Worm (Caenorhabditis elegans) whole organism, L3 larva: Measurements from ENCODE around the gene nhl-3.
A peak's percentile ranks its signal among the peaks of the same experiment; 100 is the strongest.
"Not testable (repeated sequence)": the region's sequence is repeated elsewhere in the genome, so short reads cannot be mapped to it uniquely, and the experiment has no call there.

Experiments
- R02D3.7 ChIP-seq: fragments of 150-350 bp; optimal IDR thresholded peaks from 2 replicates; lab custom pipeline; 2014; ENCODE audit warnings: missing biosample characterization, missing genetic modification characterization
- ZK546.5 ChIP-seq: sonication (generic microtip); optimal IDR thresholded peaks from 2 replicates; lab custom pipeline; 2017; ENCODE audit warnings: missing biosample characterization, missing genetic modification characterization
- aly-2 ChIP-seq: fragments of 150-350 bp; optimal IDR thresholded peaks from 2 replicates; lab custom pipeline; 2014; ENCODE audit warnings: missing biosample characterization, missing genetic modification characterization
- ama-1 ChIP-seq: fragments of 150-350 bp; optimal IDR thresholded peaks from 2 replicates; lab custom pipeline; 2018
- ceh-28 ChIP-seq: fragments of 150-350 bp; optimal IDR thresholded peaks from 2 replicates; lab custom pipeline; 2014; ENCODE audit warnings: missing biosample characterization, missing genetic modification reagents, missing genetic modification characterization
- daf-12 ChIP-seq: fragments of 150-350 bp; optimal IDR thresholded peaks from 2 replicates; lab custom pipeline; 2014; ENCODE audit warnings: missing biosample characterization, missing genetic modification reagents, missing genetic modification characterization
- egl-27 ChIP-seq: sonication (generic microtip); optimal IDR thresholded peaks from 4 replicates; lab custom pipeline; 2017; ENCODE audit warnings: missing biosample characterization, missing genetic modification reagents, missing genetic modification characterization
- elt-1 ChIP-seq: fragments of 150-350 bp; optimal IDR thresholded peaks from 2 replicates; lab custom pipeline; 2014; ENCODE audit warnings: missing biosample characterization, missing genetic modification characterization
- elt-2 ChIP-seq: sonication (generic microtip); optimal IDR thresholded peaks from 2 replicates; lab custom pipeline; 2016; ENCODE audit warnings: missing genetic modification reagents, mild to moderate bottlenecking, missing genetic modification characterization, missing compliant biosample characterization
- elt-3 ChIP-seq, 3 experiments: fragments of 150-350 bp in 1 of 3; sonication (generic microtip) in 2 of 3; optimal IDR thresholded peaks; 2 replicates in 2 of 3; 4 replicates in 1 of 3; lab custom pipeline; 2014 to 2017; ENCODE audit warnings: missing biosample characterization in 3 of 3, missing genetic modification characterization in 3 of 3
- fkh-10 ChIP-seq: sonication (generic microtip); optimal IDR thresholded peaks from 2 replicates; lab custom pipeline; 2017; ENCODE audit warnings: missing biosample characterization, missing genetic modification reagents, missing genetic modification characterization
- fkh-2 ChIP-seq: fragments of 150-350 bp; optimal IDR thresholded peaks from 2 replicates; lab custom pipeline; 2014; ENCODE audit warnings: missing biosample characterization, missing genetic modification reagents, missing genetic modification characterization
- fos-1 ChIP-seq: fragments of 150-350 bp; optimal IDR thresholded peaks from 2 replicates; lab custom pipeline; 2014; ENCODE audit warnings: missing biosample characterization, missing genetic modification characterization
- hmg-11 ChIP-seq: sonication (generic microtip); optimal IDR thresholded peaks from 2 replicates; lab custom pipeline; 2016; ENCODE audit warnings: missing genetic modification characterization, missing compliant biosample characterization
- jun-1 ChIP-seq: fragments of 150-350 bp; optimal IDR thresholded peaks from 2 replicates; lab custom pipeline; 2014; ENCODE audit warnings: missing biosample characterization, missing genetic modification reagents, missing genetic modification characterization
- lin-39 ChIP-seq: fragments of 150-350 bp; optimal IDR thresholded peaks from 2 replicates; lab custom pipeline; 2018; ENCODE audit warnings: missing biosample characterization, missing genetic modification reagents, missing genetic modification characterization
- lsy-12 ChIP-seq: sonication (generic microtip); optimal IDR thresholded peaks from 2 replicates; lab custom pipeline; 2016; ENCODE audit warnings: mild to moderate bottlenecking, missing genetic modification characterization, missing compliant biosample characterization
- mml-1 ChIP-seq: fragments of 150-350 bp; sonication (generic microtip); optimal IDR thresholded peaks from 3 replicates; lab custom pipeline; 2014; ENCODE audit warnings: missing biosample characterization, missing genetic modification characterization
- nfya-1 ChIP-seq: sonication (generic microtip); optimal IDR thresholded peaks from 2 replicates; lab custom pipeline; 2017; ENCODE audit warnings: missing genetic modification characterization, mild to moderate bottlenecking, missing compliant biosample characterization, antibody characterized with exemption, moderate library complexity; ENCODE audit not compliant: insufficient read depth
- nhr-237 ChIP-seq: fragments of 150-350 bp; optimal IDR thresholded peaks from 2 replicates; lab custom pipeline; 2014; ENCODE audit warnings: missing biosample characterization, missing genetic modification characterization
- nhr-25 ChIP-seq: sonication (generic microtip); optimal IDR thresholded peaks from 2 replicates; lab custom pipeline; 2017; ENCODE audit warnings: missing biosample characterization, missing genetic modification characterization
- nhr-43 ChIP-seq: sonication (generic microtip); optimal IDR thresholded peaks from 2 replicates; lab custom pipeline; 2016; ENCODE audit warnings: mild to moderate bottlenecking, missing genetic modification characterization, missing compliant biosample characterization; ENCODE audit not compliant: poor library complexity, severe bottlenecking
- nhr-76 ChIP-seq: fragments of 150-350 bp; sonication (generic microtip); optimal IDR thresholded peaks from 5 replicates; lab custom pipeline; 2014; ENCODE audit warnings: missing biosample characterization, missing genetic modification characterization
- nhr-77 ChIP-seq: fragments of 150-350 bp; optimal IDR thresholded peaks from 2 replicates; lab custom pipeline; 2014; ENCODE audit warnings: missing biosample characterization, missing genetic modification characterization
- pha-4 ChIP-seq: fragments of 150-350 bp; optimal IDR thresholded peaks from 2 replicates; lab custom pipeline; 2014; ENCODE audit warnings: missing biosample characterization, missing genetic modification reagents, missing genetic modification characterization
- pqm-1 ChIP-seq: fragments of 150-350 bp; optimal IDR thresholded peaks from 2 replicates; lab custom pipeline; 2017; ENCODE audit warnings: missing biosample characterization, missing genetic modification characterization, inconsistent platforms
- skn-1 ChIP-seq: fragments of 150-350 bp; optimal IDR thresholded peaks from 2 replicates; lab custom pipeline; 2014; ENCODE audit warnings: missing biosample characterization, missing genetic modification characterization
- snpc-4 ChIP-seq: fragments of 150-350 bp; optimal IDR thresholded peaks from 2 replicates; lab custom pipeline; 2014; ENCODE audit warnings: missing biosample characterization, missing genetic modification characterization
- tbx-2 ChIP-seq: sonication (generic microtip); optimal IDR thresholded peaks from 2 replicates; lab custom pipeline; 2016; ENCODE audit warnings: mild to moderate bottlenecking, missing genetic modification characterization, missing compliant biosample characterization
- unc-39 ChIP-seq: sonication (generic microtip); optimal IDR thresholded peaks from 4 replicates; lab custom pipeline; 2017; ENCODE audit warnings: missing biosample characterization, missing genetic modification characterization
- unc-62 ChIP-seq: fragments of 150-350 bp; sonication (generic microtip); optimal IDR thresholded peaks from 4 replicates; lab custom pipeline; 2014; ENCODE audit warnings: missing biosample characterization, missing genetic modification reagents, missing genetic modification characterization
- ztf-4 ChIP-seq: fragments of 150-350 bp; optimal IDR thresholded peaks from 2 replicates; lab custom pipeline; 2014; ENCODE audit warnings: missing biosample characterization, missing genetic modification characterization

nhl-3 gene

DNA sequence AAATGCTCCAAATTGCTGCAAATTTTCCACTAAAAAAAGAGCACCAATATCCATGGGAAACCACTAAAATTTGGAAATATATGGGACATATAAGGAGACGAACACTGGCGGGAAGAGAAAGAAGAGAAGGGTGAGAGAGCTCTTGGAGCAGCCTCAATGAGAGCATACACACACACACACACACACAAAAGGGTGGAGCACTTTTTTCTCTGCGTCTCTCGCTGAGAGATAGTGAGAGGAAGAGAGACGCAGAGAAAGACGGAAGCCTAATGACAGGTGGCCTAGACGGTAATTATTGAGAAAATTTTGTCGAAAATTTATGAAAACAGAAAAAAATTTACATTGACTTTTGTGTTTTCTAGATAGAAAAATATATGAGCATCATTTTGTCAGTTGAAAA, 20.6 kb upstream of the nhl-3 start:
- peak; percentile 28 for TF ChIP-seq elt-2
- TF ChIP-seq pha-4 (tag; lab: Kevin White, UChicago) = peak; percentile 60
- TF ChIP-seq lin-39 = peak; percentile 50
- TF ChIP-seq elt-1 (tag; lab: Kevin White, UChicago) = no peak
- no peak for TF ChIP-seq jun-1
- no peak for TF ChIP-seq skn-1
- TF ChIP-seq snpc-4 (tag; lab: Kevin White, UChicago) = no peak
- no peak for TF ChIP-seq fos-1 (tag; lab: Kevin White, UChicago)
- no peak for TF ChIP-seq R02D3.7 (tag; lab: Kevin White, UChicago)
- TF ChIP-seq aly-2 (tag; lab: Kevin White, UChicago) = no peak
- no peak for TF ChIP-seq tbx-2 (tag; lab: Kevin White, UChicago)
- no peak for TF ChIP-seq fkh-10
- no peak for TF ChIP-seq unc-39
- TF ChIP-seq unc-62 (GFP tag; lab: Kevin White, UChicago) = no peak
- peak; percentile 50 for TF ChIP-seq hmg-11 (tag; lab: Kevin White, UChicago)
- no peak for TF ChIP-seq nhr-76 (tag; lab: Kevin White, UChicago)

DNA sequence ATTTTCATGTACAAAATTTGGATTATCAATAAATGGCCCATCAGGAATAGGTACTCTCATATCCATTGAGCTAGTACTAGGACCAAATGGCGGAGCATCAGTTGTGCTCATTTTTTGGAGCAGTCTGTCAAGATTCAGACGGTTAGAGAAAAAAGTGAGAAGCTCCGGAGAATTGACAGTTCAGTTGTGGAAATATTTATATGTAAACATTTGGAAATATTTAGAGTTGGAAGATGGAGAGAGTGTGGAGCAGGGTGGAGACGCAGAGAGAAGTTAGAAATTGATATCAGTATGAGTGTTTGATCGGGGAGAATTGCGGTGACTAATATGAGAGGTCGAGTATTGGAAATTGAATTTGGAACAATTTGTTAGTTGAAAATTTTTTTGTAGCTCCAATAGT, 19.2 kb upstream of the nhl-3 start:
- peak; percentile 63 for TF ChIP-seq pha-4 (tag; lab: Kevin White, UChicago)
- no peak for TF ChIP-seq nhr-237 (tag; lab: Kevin White, UChicago)
- no peak for TF ChIP-seq unc-39
- no peak for TF ChIP-seq elt-1 (tag; lab: Kevin White, UChicago)
- no peak for TF ChIP-seq lsy-12 (tag; lab: Kevin White, UChicago)
- no peak for TF ChIP-seq aly-2 (tag; lab: Kevin White, UChicago)
- TF ChIP-seq ztf-4 = no peak
- peak; percentile 64 for TF ChIP-seq elt-2
- TF ChIP-seq pqm-1 = peak; percentile 70
- no peak for TF ChIP-seq elt-3 (tag; optimal IDR thresholded peaks at IDR 0.05; lab: Kevin White, UChicago)
- TF ChIP-seq hmg-11 (tag; lab: Kevin White, UChicago) = no peak
- TF ChIP-seq, all 47 proteins: peak for 3

DNA sequence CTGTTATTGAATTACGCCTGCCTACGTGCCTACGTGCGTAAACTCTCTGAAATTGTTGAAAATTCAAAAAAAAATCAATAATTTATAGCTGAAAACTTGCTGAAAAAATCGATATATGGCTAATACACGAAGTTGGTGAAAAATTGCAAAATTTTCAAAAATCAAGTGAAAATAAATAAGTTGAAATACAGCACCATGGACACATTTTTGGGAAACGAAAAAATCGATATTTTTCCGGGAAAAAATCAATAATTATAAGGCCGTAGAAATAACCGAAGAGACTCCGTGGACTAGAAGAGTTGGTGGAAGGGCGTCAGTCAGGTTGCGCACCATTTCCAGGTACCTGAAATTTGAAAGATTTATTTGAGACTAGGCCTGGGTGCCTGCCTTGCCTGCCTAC, 12.8 kb upstream of the nhl-3 start:
- TF ChIP-seq ceh-28 (tag; lab: Kevin White, UChicago) = peak; percentile 84
- no peak for TF ChIP-seq daf-12 (tag; lab: Kevin White, UChicago)
- no peak for TF ChIP-seq nhr-25

DNA sequence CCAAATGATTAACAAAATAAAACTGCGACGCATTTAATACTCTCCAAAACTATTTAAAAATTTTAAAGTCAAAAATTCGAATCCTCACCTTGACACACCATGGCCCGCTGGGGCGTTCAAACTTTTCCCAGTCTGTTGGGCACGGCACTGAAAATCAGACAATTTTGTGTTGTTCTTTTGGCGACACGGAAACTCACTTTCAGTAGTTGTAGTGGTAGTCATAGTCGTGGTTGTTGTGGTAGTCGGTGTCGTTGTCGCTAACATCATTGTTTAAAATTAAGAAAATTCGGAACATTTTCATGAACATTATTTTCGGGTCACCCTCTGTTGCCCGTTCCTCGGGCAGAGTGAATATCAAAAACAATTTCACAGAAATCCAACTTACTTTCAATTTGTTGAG, 10.4 kb upstream of the nhl-3 start, which contains the start of gene clec-118:
Gene clec-118, minus strand, starts transcription at position 101 of the 400 bp plus-strand sequence.
- not testable (repeated sequence) for TF ChIP-seq ama-1 (lab: Kevin White, UChicago); mml-1 (tag; lab: Kevin White, UChicago); tbx-2 (tag; lab: Kevin White, UChicago)

DNA sequence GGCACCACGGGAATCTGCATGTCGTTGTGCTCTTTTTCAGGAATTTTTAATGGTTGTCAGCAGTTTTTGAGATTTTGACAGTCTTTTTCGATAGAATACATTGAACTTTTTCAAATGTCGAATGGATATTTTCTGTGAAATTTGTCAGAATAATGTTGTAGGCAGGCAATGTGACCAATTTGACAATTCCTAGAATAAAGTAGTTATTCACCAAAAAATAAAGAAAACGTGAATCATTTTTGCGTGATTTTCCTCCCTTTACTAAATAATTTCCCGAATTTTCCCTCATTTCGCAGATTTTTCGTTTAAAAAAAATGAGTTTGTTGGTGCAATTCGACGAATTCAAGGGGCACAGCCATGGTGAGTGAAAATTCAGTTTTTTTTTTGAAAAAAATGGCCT, 6.8 kb upstream of the nhl-3 start, which contains the start of gene W04H10.1:
Gene W04H10.1, plus strand, starts transcription at position 301 of the 400 bp plus-strand sequence.
- TF ChIP-seq nhr-25 (no peak), nhr-77 (no peak), elt-3 (tag; optimal IDR thresholded peaks at IDR 0.05; lab: Kevin White, UChicago) (no peak), nhr-76 (tag; lab: Kevin White, UChicago) (no peak), fkh-2 (tag; lab: Kevin White, UChicago) (no peak), egl-27 (tag; lab: Kevin White, UChicago) (no peak), elt-2 (no peak), aly-2 (tag; lab: Kevin White, UChicago) (no peak), nhr-43 (tag; lab: Kevin White, UChicago) (no peak), nhr-237 (tag; lab: Kevin White, UChicago) (no peak), ZK546.5 (no peak), nfya-1 (tag; lab: Kevin White, UChicago) (no peak)

DNA sequence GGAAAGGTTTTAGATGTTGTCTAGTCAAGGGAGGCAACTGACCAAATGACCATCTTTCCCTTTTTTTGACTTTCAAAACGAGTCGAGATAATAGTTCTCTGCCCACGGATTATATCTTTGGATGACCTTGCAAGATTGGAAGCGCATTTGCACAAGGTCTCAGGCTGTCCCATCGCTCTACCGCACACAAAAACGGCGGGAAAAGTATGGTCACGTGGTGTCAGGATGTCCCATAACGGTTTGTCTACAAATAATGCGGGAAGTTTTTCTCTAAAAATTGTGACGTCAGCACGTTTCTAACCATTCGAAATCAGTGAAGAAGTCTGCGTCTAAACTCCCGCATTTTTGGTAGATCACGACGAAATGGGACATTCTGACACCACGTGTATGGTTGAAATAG, 6.4 kb upstream of the nhl-3 start, which contains the start of gene W04H10.6:
Gene W04H10.6, minus strand, starts transcription at position 101 of the 400 bp plus-strand sequence.
- TF ChIP-seq nhr-25 (peak; percentile 22), nfya-1 (tag; lab: Kevin White, UChicago) (no peak)
